Fruit fly (Drosophila melanogaster) whole organism, embryonic: ENCODE measurements around the gene CG15170.

Experiments used
- CG10543 ChIP-seq: fragments of 200-800 bp; sonication (Bioruptor generic); optimal IDR thresholded peaks from 3 replicates; lab custom pipeline; 2017; ENCODE audit warnings: missing biosample characterization, mild to moderate bottlenecking, missing genetic modification characterization, moderate library complexity
- CG11696 ChIP-seq: fragments of 200-800 bp; sonication (Bioruptor generic); IDR thresholded peaks from 2 replicates; pipeline ENCODE4 v1.3.6; 2022; ENCODE audit warnings: missing biosample characterization, missing genetic modification characterization
- CG12071 ChIP-seq: fragments of 200-800 bp; sonication (Bioruptor generic); optimal IDR thresholded peaks from 3 replicates; lab custom pipeline; 2018; ENCODE audit warnings: missing biosample characterization, mild to moderate bottlenecking, missing genetic modification characterization
- CG13123 ChIP-seq: fragments of 200-800 bp; sonication (Bioruptor generic); optimal IDR thresholded peaks from 2 replicates; lab custom pipeline; 2016; ENCODE audit warnings: missing biosample characterization, missing genetic modification characterization
- CG13424 ChIP-seq: fragments of 200-800 bp; sonication (Bioruptor generic); optimal IDR thresholded peaks from 2 replicates; lab custom pipeline; 2019; ENCODE audit warnings: missing biosample characterization, mild to moderate bottlenecking, missing genetic modification characterization, moderate library complexity
- CG14441 ChIP-seq: fragments of 200-800 bp; sonication (Bioruptor generic); IDR thresholded peaks from 2 replicates; pipeline ENCODE4 v1.3.6; 2022; ENCODE audit warnings: missing biosample characterization, missing genetic modification characterization
- CG14860 ChIP-seq: fragments of 200-800 bp; sonication (Bioruptor generic); IDR thresholded peaks from 3 replicates; pipeline ENCODE4 v1.3.6; 2022; ENCODE audit warnings: missing biosample characterization, missing genetic modification characterization; ENCODE audit not compliant: partially characterized antibody
- CG1603 ChIP-seq: fragments of 200-800 bp; sonication (Bioruptor generic); optimal IDR thresholded peaks from 2 replicates; lab custom pipeline; 2019; ENCODE audit warnings: missing biosample characterization, mild to moderate bottlenecking, missing genetic modification characterization, moderate library complexity
- CG2875 ChIP-seq: fragments of 200-800 bp; sonication (Bioruptor generic); optimal IDR thresholded peaks from 2 replicates; lab custom pipeline; 2017; ENCODE audit warnings: missing biosample characterization, mild to moderate bottlenecking, missing genetic modification characterization, missing genetic modification reagents
- CG34376 ChIP-seq: fragments of 200-800 bp; sonication (Bioruptor generic); optimal IDR thresholded peaks from 2 replicates; lab custom pipeline; 2018; ENCODE audit warnings: missing biosample characterization, mild to moderate bottlenecking, missing genetic modification characterization
- CG4360 ChIP-seq: fragments of 200-800 bp; sonication (Bioruptor generic); IDR thresholded peaks from 2 replicates; pipeline ENCODE4 v1.3.6; 2022; ENCODE audit warnings: missing biosample characterization, missing genetic modification characterization
- CG5953 ChIP-seq: fragments of 200-800 bp; sonication (Bioruptor generic); IDR thresholded peaks from 2 replicates; pipeline ENCODE4 v1.3.6; 2022; ENCODE audit warnings: missing biosample characterization, missing genetic modification characterization
- CG6765 ChIP-seq: fragments of 200-800 bp; sonication (Bioruptor generic); optimal IDR thresholded peaks from 3 replicates; lab custom pipeline; 2017; ENCODE audit warnings: missing biosample characterization, mild to moderate bottlenecking, missing genetic modification characterization
- Dbx ChIP-seq: fragments of 200-800 bp; sonication (Bioruptor generic); IDR thresholded peaks from 3 replicates; pipeline ENCODE4 v1.3.6; 2022; ENCODE audit warnings: missing biosample characterization, missing genetic modification characterization
- GATAe ChIP-seq: fragments of 200-800 bp; sonication (Bioruptor generic); conservative IDR thresholded peaks from 2 replicates; pipeline ENCODE4 v1.3.6; 2022; ENCODE audit warnings: missing biosample characterization, missing genetic modification characterization
- Gsc ChIP-seq: fragments of 200-800 bp; sonication (Bioruptor generic); IDR thresholded peaks from 2 replicates; pipeline ENCODE4 v1.3.6; 2022; ENCODE audit warnings: missing biosample characterization, missing genetic modification characterization
- HLH4C ChIP-seq: fragments of 200-800 bp; sonication (Bioruptor generic); IDR thresholded peaks from 3 replicates; pipeline ENCODE4 v1.3.6; 2022; ENCODE audit warnings: missing biosample characterization, missing genetic modification characterization; ENCODE audit not compliant: partially characterized antibody
- HLH54F ChIP-seq: fragments of 200-800 bp; sonication (Bioruptor generic); optimal IDR thresholded peaks from 3 replicates; lab custom pipeline; 2016; ENCODE audit warnings: missing biosample characterization, missing genetic modification characterization
- Hey ChIP-seq: fragments of 200-800 bp; sonication (Bioruptor generic); optimal IDR thresholded peaks from 3 replicates; lab custom pipeline; 2018; ENCODE audit warnings: missing biosample characterization, mild to moderate bottlenecking, missing genetic modification characterization
- HmgZ ChIP-seq: fragments of 200-800 bp; sonication (Bioruptor generic); optimal IDR thresholded peaks from 2 replicates; lab custom pipeline; 2018; ENCODE audit warnings: missing biosample characterization, mild to moderate bottlenecking, missing genetic modification characterization
- Hr3 ChIP-seq: fragments of 200-800 bp; sonication (Bioruptor generic); optimal IDR thresholded peaks from 3 replicates; lab custom pipeline; 2016; ENCODE audit warnings: missing biosample characterization, missing genetic modification characterization
- Lim3 ChIP-seq: fragments of 200-800 bp; sonication (Bioruptor generic); IDR thresholded peaks from 2 replicates; pipeline ENCODE4 v1.3.6; 2022; ENCODE audit warnings: missing biosample characterization, missing genetic modification characterization
- Meics ChIP-seq: fragments of 200-800 bp; sonication (Bioruptor generic); optimal IDR thresholded peaks from 2 replicates; lab custom pipeline; 2017; ENCODE audit warnings: missing biosample characterization, mild to moderate bottlenecking, missing genetic modification characterization
- Nf-YC ChIP-seq: fragments of 200-800 bp; optimal IDR thresholded peaks from 3 replicates; lab custom pipeline; 2019; ENCODE audit warnings: missing biosample characterization, mild to moderate bottlenecking, missing genetic modification characterization, moderate library complexity
- Oaz ChIP-seq: fragments of 200-800 bp; sonication (Bioruptor generic); IDR thresholded peaks from 2 replicates; pipeline ENCODE4 v1.3.6; 2022; ENCODE audit warnings: missing biosample characterization, missing genetic modification characterization
- Pdp1 ChIP-seq, 2 experiments: fragments of 200-800 bp; sonication (Bioruptor generic); optimal IDR thresholded peaks; 3 replicates each; lab custom pipeline; 2016; ENCODE audit warnings: missing biosample characterization in 2 of 2, missing genetic modification characterization in 2 of 2, mild to moderate bottlenecking in 1 of 2, moderate library complexity in 1 of 2
- cg ChIP-seq: fragments of 200-800 bp; sonication (Bioruptor generic); optimal IDR thresholded peaks from 3 replicates; lab custom pipeline; 2019; ENCODE audit warnings: missing biosample characterization, mild to moderate bottlenecking, missing genetic modification characterization, moderate library complexity
- chinmo ChIP-seq: fragments of 200-800 bp; sonication (Bioruptor generic); IDR thresholded peaks from 4 replicates; pipeline ENCODE4 v1.3.6; 2022; ENCODE audit warnings: missing biosample characterization, missing genetic modification characterization; ENCODE audit not compliant: partially characterized antibody
- chm ChIP-seq: fragments of 200-800 bp; sonication (Bioruptor generic); IDR thresholded peaks from 2 replicates; pipeline ENCODE4 v1.3.6; 2022; ENCODE audit warnings: missing biosample characterization, missing genetic modification characterization
- disco-r ChIP-seq: fragments of 200-800 bp; sonication (Bioruptor generic); optimal IDR thresholded peaks from 2 replicates; lab custom pipeline; 2016; ENCODE audit warnings: missing biosample characterization, missing genetic modification characterization
- emc ChIP-seq: fragments of 200-800 bp; sonication (Bioruptor generic); optimal IDR thresholded peaks from 2 replicates; lab custom pipeline; 2016; ENCODE audit warnings: missing biosample characterization, missing genetic modification characterization
- exex ChIP-seq: fragments of 200-800 bp; sonication (Bioruptor generic); optimal IDR thresholded peaks from 4 replicates; lab custom pipeline; 2018; ENCODE audit warnings: missing biosample characterization, mild to moderate bottlenecking, missing genetic modification characterization, moderate library complexity
- gcm ChIP-seq: fragments of 200-800 bp; sonication (Bioruptor generic); optimal IDR thresholded peaks from 2 replicates; lab custom pipeline; 2019; ENCODE audit warnings: missing biosample characterization, mild to moderate bottlenecking, missing genetic modification characterization, moderate library complexity
- gro ChIP-seq: fragments of 200-800 bp; sonication (Bioruptor generic); optimal IDR thresholded peaks from 2 replicates; lab custom pipeline; 2016; ENCODE audit warnings: missing biosample characterization, missing genetic modification characterization
- h ChIP-seq: fragments of >200 bp; optimal IDR thresholded peaks from 2 replicates; lab custom pipeline; 2017
- kah ChIP-seq: fragments of 200-800 bp; sonication (Bioruptor generic); optimal IDR thresholded peaks from 2 replicates; lab custom pipeline; 2018; ENCODE audit warnings: missing biosample characterization, mild to moderate bottlenecking, missing genetic modification characterization
- kay ChIP-seq: fragments of 200-800 bp; sonication (Bioruptor generic); optimal IDR thresholded peaks from 2 replicates; lab custom pipeline; 2016; ENCODE audit warnings: missing biosample characterization, missing genetic modification characterization
- lab ChIP-seq: fragments of 200-800 bp; sonication (Bioruptor generic); optimal IDR thresholded peaks from 3 replicates; lab custom pipeline; 2017; ENCODE audit warnings: missing biosample characterization, missing genetic modification characterization, mild to moderate bottlenecking, moderate library complexity, missing genetic modification reagents
- nerfin-1 ChIP-seq: fragments of 200-800 bp; sonication (Bioruptor generic); optimal IDR thresholded peaks from 3 replicates; lab custom pipeline; 2019; ENCODE audit warnings: missing biosample characterization, mild to moderate bottlenecking, missing genetic modification characterization, moderate library complexity
- nerfin-2 ChIP-seq: fragments of 200-800 bp; sonication (Bioruptor generic); IDR thresholded peaks from 2 replicates; pipeline ENCODE4 v1.3.6; 2022; ENCODE audit warnings: missing biosample characterization, missing genetic modification characterization; ENCODE audit not compliant: partially characterized antibody
- prd ChIP-seq, 3 experiments: fragments of >200 bp in 2 of 3; fragments of 200-800 bp in 1 of 3; sonication (Bioruptor generic) in 1 of 3; optimal IDR thresholded peaks in 2 of 3; IDR thresholded peaks in 1 of 3; 2 replicates in 2 of 3; 3 replicates in 1 of 3; pipeline versions ENCODE4 v1.3.6 to Lab custom; 2017 to 2022; ENCODE audit warnings: missing biosample characterization in 1 of 3, missing genetic modification characterization in 1 of 3
- pros ChIP-seq: fragments of 200-800 bp; sonication (Bioruptor generic); optimal IDR thresholded peaks from 3 replicates; lab custom pipeline; 2019; ENCODE audit warnings: missing biosample characterization, mild to moderate bottlenecking, missing genetic modification characterization, moderate library complexity
- ro ChIP-seq: fragments of 200-800 bp; sonication (Bioruptor generic); IDR thresholded peaks from 2 replicates; pipeline ENCODE4 v1.3.6; 2022; ENCODE audit warnings: missing biosample characterization, missing genetic modification characterization
- sens ChIP-seq: fragments of 200-800 bp; sonication (Bioruptor generic); peaks from one replicate; lab custom pipeline; 2016; ENCODE audit warnings: missing biosample characterization, missing genetic modification characterization
- seq ChIP-seq: fragments of 200-800 bp; sonication (Bioruptor generic); IDR thresholded peaks from 2 replicates; pipeline ENCODE4 v1.3.6; 2022; ENCODE audit warnings: missing biosample characterization, missing genetic modification characterization
- slbo ChIP-seq: fragments of 200-800 bp; sonication (Bioruptor generic); IDR thresholded peaks from 2 replicates; pipeline ENCODE4 v1.3.6; 2022; ENCODE audit warnings: missing biosample characterization, missing genetic modification characterization
- so ChIP-seq: fragments of 200-800 bp; sonication (Bioruptor generic); IDR thresholded peaks from 3 replicates; pipeline ENCODE4 v1.3.6; 2022; ENCODE audit warnings: missing biosample characterization, missing genetic modification characterization
- sug ChIP-seq: fragments of 200-800 bp; optimal IDR thresholded peaks from 2 replicates; lab custom pipeline; 2019; ENCODE audit warnings: missing biosample characterization, mild to moderate bottlenecking, missing genetic modification characterization, moderate library complexity
- unc-4 ChIP-seq: fragments of 200-800 bp; sonication (Bioruptor generic); IDR thresholded peaks from 2 replicates; pipeline ENCODE4 v1.3.6; 2022; ENCODE audit warnings: missing biosample characterization, missing genetic modification characterization; ENCODE audit not compliant: partially characterized antibody

The CG15170 gene

DNA sequence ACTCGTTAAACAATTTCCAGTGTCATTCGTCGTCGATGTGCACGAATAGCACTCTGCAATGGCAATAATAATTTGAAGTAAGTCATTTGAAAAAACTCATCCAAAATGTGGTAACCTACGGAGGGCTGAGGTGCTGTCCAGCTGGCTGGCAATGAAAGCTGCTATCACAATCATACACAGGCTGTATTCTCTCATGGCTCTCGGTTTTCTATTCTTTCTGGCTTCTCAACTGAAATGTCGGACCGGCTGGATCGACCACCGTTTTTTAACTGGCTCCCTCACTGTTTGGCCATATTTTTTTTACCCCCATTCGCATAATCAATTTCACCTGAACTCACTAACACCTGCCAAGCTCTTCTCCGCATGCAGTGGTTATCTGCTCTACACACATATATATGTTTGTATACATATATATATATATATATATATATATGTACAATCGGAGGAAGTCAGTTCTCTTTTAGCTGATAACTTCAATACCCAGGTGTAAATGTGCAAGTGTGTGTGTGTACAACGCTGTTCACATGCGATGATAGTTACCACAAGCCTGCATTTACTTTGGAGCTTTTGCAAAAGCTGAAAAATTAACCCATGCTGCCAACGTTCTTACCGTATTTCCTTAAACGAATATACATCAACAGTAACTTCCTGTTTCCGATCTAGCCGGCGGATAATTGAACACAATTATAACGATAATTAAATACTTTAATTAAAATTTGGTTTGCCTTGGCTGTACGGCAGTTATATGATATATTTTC lies 5.8 kb upstream of the CG15170 start, which contains the start of gene CG10650 (continued):
- TF ChIP-seq gcm (GFP tag; lab: Kevin White, UChicago) (no peak), gro (GFP tag; lab: Kevin White, UChicago) (no peak), CG13123 (GFP tag; lab: Kevin White, UChicago) (no peak), CG14860 (GFP tag; lab: Robert Waterston, UW) (no peak), Meics (no peak), nerfin-1 (tag; lab: Kevin White, UChicago) (no peak), CG13424 (tag; lab: Kevin White, UChicago) (no peak), CG14441 (GFP tag; lab: Robert Waterston, UW) (no peak), CG11696 (GFP tag; lab: Robert Waterston, UW) (no peak), slbo (GFP tag; lab: Robert Waterston, UW) (no peak), kah (GFP tag; lab: Kevin White, UChicago) (no peak), HLH54F (GFP tag; lab: Kevin White, UChicago) (no peak), CG1603 (tag; lab: Kevin White, UChicago) (no peak), lab (peak; percentile 47), nerfin-2 (no peak), seq (GFP tag; lab: Robert Waterston, UW) (no peak), so (GFP tag; lab: Robert Waterston, UW) (no peak), sug (tag; lab: Kevin White, UChicago) (peak; percentile 73), Dbx (no peak), CG10543 (GFP tag; lab: Kevin White, UChicago) (peak; percentile 64), Nf-YC (peak; percentile 12), CG2875 (GFP tag; lab: Kevin White, UChicago) (no peak), ro (no peak), Hr3 (GFP tag; lab: Kevin White, UChicago) (no peak), unc-4 (GFP tag; lab: Robert Waterston, UW) (no peak), CG12071 (GFP tag; lab: Kevin White, UChicago) (no peak), Oaz (GFP tag; lab: Robert Waterston, UW) (no peak), Gsc (GFP tag; lab: Robert Waterston, UW) (no peak), chm (no peak), emc (no peak), h (lab: Kevin White, UChicago) (no peak), sens (GFP tag; lab: Kevin White, UChicago) (no peak), pros (GFP tag; lab: Kevin White, UChicago) (no peak), CG4360 (no peak), exex (tag; lab: Kevin White, UChicago) (peak; percentile 39), disco-r (GFP tag; lab: Kevin White, UChicago) (no peak), prd (optimal IDR thresholded peaks at IDR 0.05; lab: Kevin White, UChicago) (no peak), prd (GFP tag; IDR thresholded peaks at IDR 0.05; lab: Robert Waterston, UW) (no peak), GATAe (GFP tag; lab: Robert Waterston, UW) (peak; percentile 37), Pdp1 (GFP tag; optimal IDR thresholded peaks at IDR 0.05; lab: Kevin White, UChicago) (peak in 1 of 2 experiments; percentile 34), HmgZ (tag; lab: Kevin White, UChicago) (peak; percentile 29), CG6765 (GFP tag; lab: Kevin White, UChicago) (no peak), cg (GFP tag; lab: Kevin White, UChicago) (peak; percentile 67), CG5953 (GFP tag; lab: Robert Waterston, UW) (no peak), CG34376 (GFP tag; lab: Kevin White, UChicago) (peak; percentile 17), kay (GFP tag; lab: Kevin White, UChicago) (no peak), HLH4C (GFP tag; lab: Robert Waterston, UW) (no peak), chinmo (GFP tag; lab: Robert Waterston, UW) (peak; percentile 78; the same call in 2 of the 4 replicates), Hey (tag; lab: Kevin White, UChicago) (peak; percentile 36), Lim3 (GFP tag; lab: Robert Waterston, UW) (no peak)
